Worm (Caenorhabditis elegans) whole organism, late embryonic: Measurements from ENCODE around the gene T12A2.3.

Source experiments
- C08G9.2 ChIP-seq: sonication (generic microtip); optimal IDR thresholded peaks from 2 replicates; lab custom pipeline; 2016; ENCODE audit warnings: mild to moderate bottlenecking, missing genetic modification characterization, moderate library complexity, missing compliant biosample characterization
- C38D4.7 ChIP-seq: fragments of 200-800 bp; sonication (Bioruptor generic); optimal IDR thresholded peaks from 2 replicates; lab custom pipeline; 2018; ENCODE audit warnings: mild to moderate bottlenecking, missing genetic modification characterization, moderate library complexity, missing compliant biosample characterization
- K02D7.2 ChIP-seq: sonication (generic microtip); optimal IDR thresholded peaks from 2 replicates; lab custom pipeline; 2017; ENCODE audit warnings: mild to moderate bottlenecking, missing genetic modification characterization, missing compliant biosample characterization
- K09A11.1 ChIP-seq: sonication (generic microtip); optimal IDR thresholded peaks from 2 replicates; lab custom pipeline; 2017; ENCODE audit warnings: antibody characterized with exemption, mild to moderate bottlenecking, missing genetic modification characterization, missing compliant biosample characterization; ENCODE audit not compliant: insufficient read depth
- T23F11.4 ChIP-seq: fragments of 200-800 bp; sonication (Bioruptor generic); optimal IDR thresholded peaks from 2 replicates; lab custom pipeline; 2018; ENCODE audit warnings: mild to moderate bottlenecking, missing genetic modification characterization, missing compliant biosample characterization
- Y22D7AL.16 ChIP-seq: sonication (generic microtip); optimal IDR thresholded peaks from 2 replicates; lab custom pipeline; 2016; ENCODE audit warnings: missing genetic modification characterization, missing compliant biosample characterization
- ahr-1 ChIP-seq: sonication (generic microtip); optimal IDR thresholded peaks from 2 replicates; lab custom pipeline; 2016; ENCODE audit warnings: missing genetic modification characterization, missing compliant biosample characterization
- ama-1 ChIP-seq: fragments of 150-350 bp; optimal IDR thresholded peaks from 2 replicates; lab custom pipeline; 2014
- ceh-14 ChIP-seq: sonication (generic microtip); optimal IDR thresholded peaks from 2 replicates; lab custom pipeline; 2016; ENCODE audit warnings: missing genotype, missing genetic modification characterization, missing compliant biosample characterization
- ceh-18 ChIP-seq: sonication (generic microtip); optimal IDR thresholded peaks from 2 replicates; lab custom pipeline; 2016; ENCODE audit warnings: missing genetic modification characterization, missing compliant biosample characterization
- ceh-24 ChIP-seq: sonication (generic microtip); optimal IDR thresholded peaks from 2 replicates; lab custom pipeline; 2016; ENCODE audit warnings: mild to moderate bottlenecking, missing genetic modification characterization, missing compliant biosample characterization
- ceh-34 ChIP-seq: sonication (generic microtip); optimal IDR thresholded peaks from 2 replicates; lab custom pipeline; 2016; ENCODE audit warnings: mild to moderate bottlenecking, missing genetic modification characterization, missing compliant biosample characterization
- ceh-6 ChIP-seq: fragments of 200-800 bp; sonication (Bioruptor generic); optimal IDR thresholded peaks from 2 replicates; lab custom pipeline; 2018; ENCODE audit warnings: mild to moderate bottlenecking, missing genetic modification characterization, missing compliant biosample characterization
- ceh-9 ChIP-seq: sonication (generic microtip); optimal IDR thresholded peaks from 2 replicates; lab custom pipeline; 2016; ENCODE audit warnings: mild to moderate bottlenecking, missing genetic modification characterization, inconsistent platforms, missing compliant biosample characterization
- che-1 ChIP-seq: sonication (generic microtip); optimal IDR thresholded peaks from 2 replicates; lab custom pipeline; 2016; ENCODE audit warnings: mild to moderate bottlenecking, missing genetic modification characterization, missing compliant biosample characterization
- dve-1 ChIP-seq: sonication (generic microtip); optimal IDR thresholded peaks from 2 replicates; lab custom pipeline; 2017; ENCODE audit warnings: antibody characterized with exemption, mild to moderate bottlenecking, missing genetic modification characterization, missing compliant biosample characterization
- elt-2 ChIP-seq: sonication (generic microtip); optimal IDR thresholded peaks from 2 replicates; lab custom pipeline; 2016; ENCODE audit warnings: missing genetic modification reagents, missing genetic modification characterization, missing compliant biosample characterization
- elt-4 ChIP-seq: sonication (generic microtip); optimal IDR thresholded peaks from 2 replicates; lab custom pipeline; 2016; ENCODE audit warnings: missing genetic modification characterization, missing compliant biosample characterization
- eyg-1 ChIP-seq: sonication (generic microtip); optimal IDR thresholded peaks from 2 replicates; lab custom pipeline; 2016; ENCODE audit warnings: missing genotype, missing genetic modification characterization, missing compliant biosample characterization
- fax-1 ChIP-seq: sonication (generic microtip); optimal IDR thresholded peaks from 2 replicates; lab custom pipeline; 2016; ENCODE audit warnings: missing genotype, missing genetic modification characterization, missing compliant biosample characterization
- fkh-10 ChIP-seq: fragments of 150-350 bp; optimal IDR thresholded peaks from 2 replicates; lab custom pipeline; 2014; ENCODE audit warnings: missing biosample characterization, missing genetic modification reagents, missing genetic modification characterization
- fkh-6 ChIP-seq: sonication (generic microtip); optimal IDR thresholded peaks from 2 replicates; lab custom pipeline; 2016; ENCODE audit warnings: missing genetic modification characterization, missing compliant biosample characterization
- gmeb-2 ChIP-seq: sonication (generic microtip); optimal IDR thresholded peaks from 2 replicates; lab custom pipeline; 2016; ENCODE audit warnings: missing genetic modification characterization, inconsistent platforms, missing compliant biosample characterization
- hlh-13 ChIP-seq: fragments of 200-800 bp; sonication (Bioruptor generic); optimal IDR thresholded peaks from 2 replicates; lab custom pipeline; 2018; ENCODE audit warnings: mild to moderate bottlenecking, missing genetic modification characterization, missing compliant biosample characterization
- hlh-30 ChIP-seq: sonication (generic microtip); optimal IDR thresholded peaks from 2 replicates; lab custom pipeline; 2017; ENCODE audit warnings: antibody characterized with exemption, missing genetic modification characterization, missing compliant biosample characterization; ENCODE audit not compliant: insufficient read depth
- hlh-6 ChIP-seq: sonication (generic microtip); optimal IDR thresholded peaks from 2 replicates; lab custom pipeline; 2016; ENCODE audit warnings: missing genotype, missing genetic modification characterization, missing compliant biosample characterization
- hlh-8 ChIP-seq: sonication (generic microtip); optimal IDR thresholded peaks from 2 replicates; lab custom pipeline; 2016; ENCODE audit warnings: missing genotype, missing genetic modification characterization, missing compliant biosample characterization
- lin-11 ChIP-seq: fragments of 200-800 bp; sonication (Bioruptor generic); optimal IDR thresholded peaks from 2 replicates; lab custom pipeline; 2018; ENCODE audit warnings: mild to moderate bottlenecking, missing genetic modification characterization, missing compliant biosample characterization
- npax-4 ChIP-seq: sonication (generic microtip); optimal IDR thresholded peaks from 2 replicates; lab custom pipeline; 2016; ENCODE audit warnings: missing genetic modification characterization, missing compliant biosample characterization
- odd-2 ChIP-seq: sonication (generic microtip); optimal IDR thresholded peaks from 2 replicates; lab custom pipeline; 2017; ENCODE audit warnings: antibody characterized with exemption, mild to moderate bottlenecking, missing genetic modification characterization, missing compliant biosample characterization
- pat-9 ChIP-seq: fragments of 200-800 bp; sonication (Bioruptor generic); optimal IDR thresholded peaks from 2 replicates; lab custom pipeline; 2018; ENCODE audit warnings: mild to moderate bottlenecking, missing genetic modification characterization, moderate library complexity, missing compliant biosample characterization
- pha-4 ChIP-seq: fragments of 150-350 bp; optimal IDR thresholded peaks from 2 replicates; lab custom pipeline; 2018; ENCODE audit warnings: missing biosample characterization, missing genetic modification reagents, missing genetic modification characterization
- pqm-1 ChIP-seq: sonication (generic microtip); optimal IDR thresholded peaks from 2 replicates; lab custom pipeline; 2016; ENCODE audit warnings: missing genetic modification characterization, missing compliant biosample characterization
- pros-1 ChIP-seq: fragments of 150-350 bp; optimal IDR thresholded peaks from 2 replicates; lab custom pipeline; 2014; ENCODE audit warnings: missing biosample characterization, missing genetic modification reagents, missing genetic modification characterization
- ref-2 ChIP-seq: sonication (generic microtip); optimal IDR thresholded peaks from 2 replicates; lab custom pipeline; 2016; ENCODE audit warnings: missing genetic modification characterization, missing compliant biosample characterization
- rnt-1 ChIP-seq: sonication (generic microtip); optimal IDR thresholded peaks from 2 replicates; lab custom pipeline; 2016; ENCODE audit warnings: missing genetic modification characterization, missing compliant biosample characterization
- sox-2 ChIP-seq: fragments of 200-800 bp; sonication (Bioruptor generic); IDR thresholded peaks from 2 replicates; pipeline ENCODE4 v1.3.6; 2022; ENCODE audit warnings: missing genetic modification reagents, missing genetic modification characterization, missing compliant biosample characterization
- sox-4 ChIP-seq: sonication (generic microtip); optimal IDR thresholded peaks from 2 replicates; lab custom pipeline; 2017; ENCODE audit warnings: mild to moderate bottlenecking, missing genetic modification characterization, inconsistent platforms, missing compliant biosample characterization
- tbx-2 ChIP-seq: sonication (generic microtip); optimal IDR thresholded peaks from 2 replicates; lab custom pipeline; 2016; ENCODE audit warnings: missing genetic modification characterization, missing compliant biosample characterization
- tbx-7 ChIP-seq: sonication (generic microtip); optimal IDR thresholded peaks from 2 replicates; lab custom pipeline; 2016; ENCODE audit warnings: missing genotype, missing genetic modification characterization, missing compliant biosample characterization
- unc-55 ChIP-seq: sonication (generic microtip); optimal IDR thresholded peaks from 2 replicates; lab custom pipeline; 2017; ENCODE audit warnings: missing biosample characterization, missing genetic modification reagents, missing genetic modification characterization
- unc-86 ChIP-seq: sonication (generic microtip); optimal IDR thresholded peaks from 2 replicates; lab custom pipeline; 2016; ENCODE audit warnings: missing genetic modification characterization, missing compliant biosample characterization

Gene T12A2.3

ce11 chrIII:6280070-6280596 lies 39.5 kb downstream of the T12A2.3 start, which contains the start of gene hmg-1.2 (continued):
- TF ChIP-seq rnt-1 = peak; percentile 48
- TF ChIP-seq ref-2 (tag; lab: Kevin White, UChicago) = peak; percentile 70
- no peak for TF ChIP-seq elt-4 (tag; lab: Kevin White, UChicago)
- no peak for TF ChIP-seq hlh-13 (GFP tag; lab: Kevin White, UChicago)
- TF ChIP-seq odd-2 (tag; lab: Kevin White, UChicago) = no peak
- TF ChIP-seq pros-1 (tag; lab: Kevin White, UChicago) = peak; percentile 79
- TF ChIP-seq T23F11.4 (GFP tag; lab: Kevin White, UChicago) = no peak
- no peak for TF ChIP-seq npax-4 (tag; lab: Kevin White, UChicago)
- peak; percentile 29 for TF ChIP-seq ceh-14
- no peak for TF ChIP-seq C08G9.2 (tag; lab: Kevin White, UChicago)
- no peak for TF ChIP-seq Y22D7AL.16 (tag; lab: Kevin White, UChicago)
- TF ChIP-seq tbx-2 (tag; lab: Kevin White, UChicago) = peak; percentile 51
- TF ChIP-seq hlh-30 (tag; lab: Kevin White, UChicago) = peak; percentile 74
- TF ChIP-seq pat-9 (tag; lab: Kevin White, UChicago) = no peak
- no peak for TF ChIP-seq K02D7.2 (tag; lab: Kevin White, UChicago)
- no peak for TF ChIP-seq C38D4.7 (GFP tag; lab: Kevin White, UChicago)
- no peak for TF ChIP-seq elt-2 (tag; lab: Kevin White, UChicago)
- no peak for TF ChIP-seq K09A11.1 (tag; lab: Kevin White, UChicago)
- TF ChIP-seq pha-4 (tag; lab: Kevin White, UChicago) = no peak
- TF ChIP-seq ceh-9 (tag; lab: Kevin White, UChicago) = no peak
- no peak for TF ChIP-seq fax-1
- no peak for TF ChIP-seq pqm-1 (tag; lab: Kevin White, UChicago)
- peak; percentile 79 for TF ChIP-seq unc-55 (GFP tag; lab: Kevin White, UChicago)
- peak; percentile 68 for TF ChIP-seq ceh-34 (tag; lab: Kevin White, UChicago)
- no peak for TF ChIP-seq ceh-24 (tag; lab: Kevin White, UChicago)
- TF ChIP-seq gmeb-2 (tag; lab: Kevin White, UChicago) = no peak
- TF ChIP-seq ceh-6 = no peak
- TF ChIP-seq, all 69 proteins: peak for 17

DNA sequence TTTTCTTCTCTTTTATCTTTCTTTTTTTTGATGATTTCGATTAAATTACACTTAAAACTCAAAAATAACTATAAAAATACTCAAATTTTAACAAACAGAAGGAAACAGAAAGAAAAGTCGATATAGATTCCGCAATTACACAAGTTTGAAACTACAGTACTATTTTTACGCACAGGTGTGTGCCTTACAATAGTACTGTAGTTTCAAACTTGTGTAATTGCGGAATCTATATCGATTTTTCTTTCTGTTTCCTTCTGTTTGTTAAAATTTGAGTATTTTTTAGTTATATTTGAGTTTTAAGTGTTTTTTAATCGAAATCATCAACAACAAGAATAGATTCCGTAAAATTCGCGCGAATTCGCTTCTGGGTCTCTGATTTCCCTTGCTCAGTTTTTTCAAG lies 42.4 kb downstream of the T12A2.3 start:
- TF ChIP-seq unc-55 (GFP tag; lab: Kevin White, UChicago) (no peak), K09A11.1 (tag; lab: Kevin White, UChicago) (no peak), rnt-1 (no peak), tbx-7 (tag; lab: Kevin White, UChicago) (no peak), fax-1 (no peak), ama-1 (lab: Kevin White, UChicago) (no peak), hlh-30 (tag; lab: Kevin White, UChicago) (no peak), pros-1 (tag; lab: Kevin White, UChicago) (no peak), eyg-1 (tag; lab: Kevin White, UChicago) (no peak), unc-86 (tag; lab: Kevin White, UChicago) (no peak), ceh-24 (tag; lab: Kevin White, UChicago) (no peak), lin-11 (tag; lab: Kevin White, UChicago) (no peak), dve-1 (tag; lab: Kevin White, UChicago) (no peak), K02D7.2 (tag; lab: Kevin White, UChicago) (no peak), ceh-18 (tag; lab: Kevin White, UChicago) (no peak), sox-2 (GFP tag; lab: Robert Waterston, UW) (no peak), sox-4 (tag; lab: Kevin White, UChicago) (no peak), T23F11.4 (GFP tag; lab: Kevin White, UChicago) (no peak), fkh-6 (no peak)

DNA sequence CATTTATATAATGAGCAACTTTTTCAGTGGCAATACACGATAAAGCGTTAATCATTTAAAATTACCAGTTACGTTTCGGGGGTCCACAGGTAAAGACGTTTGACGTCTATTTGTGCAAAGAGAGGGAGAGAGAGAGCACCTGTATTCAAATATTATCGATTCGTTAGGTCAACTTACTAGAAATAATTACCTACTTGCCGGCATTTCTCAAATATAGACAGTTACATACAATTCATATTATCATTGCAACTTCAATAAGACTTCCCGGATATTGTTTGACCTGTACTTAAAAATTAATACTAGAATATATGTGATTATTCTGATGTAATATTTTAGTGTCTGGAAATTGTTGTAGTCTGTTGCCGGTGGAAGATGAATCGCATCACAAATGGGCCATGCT lies 45.3 kb downstream of the T12A2.3 start, which contains the start of gene gadr-3:
TSS of gene gadr-3 (minus strand) at position 101 of the 400 bp plus-strand sequence.
- TF ChIP-seq che-1 (tag; lab: Kevin White, UChicago) (no peak), K02D7.2 (tag; lab: Kevin White, UChicago) (no peak), fkh-6 (no peak), hlh-8 (tag; lab: Kevin White, UChicago) (no peak), hlh-6 (tag; lab: Kevin White, UChicago) (no peak), ahr-1 (tag; lab: Kevin White, UChicago) (no peak), ama-1 (lab: Kevin White, UChicago) (no peak), ceh-24 (tag; lab: Kevin White, UChicago) (no peak), hlh-30 (tag; lab: Kevin White, UChicago) (no peak), ref-2 (tag; lab: Kevin White, UChicago) (no peak), hlh-13 (GFP tag; lab: Kevin White, UChicago) (no peak), elt-4 (tag; lab: Kevin White, UChicago) (no peak), fkh-10 (no peak), ceh-9 (tag; lab: Kevin White, UChicago) (no peak), rnt-1 (no peak)
